Worm (Caenorhabditis elegans): ENCODE measurements around the gene C40H1.8.
A peak's percentile ranks its signal among the peaks of the same experiment; 100 is the strongest.

Gene C40H1.8

ce11 chrIII:9306596-9306995, 7.9 kb upstream of the C40H1.8 start, which contains the start of gene srx-45:
srx-45 (minus strand) TSS chrIII:9306696.
- TF ChIP-seq K02D7.2 (tag; optimal IDR thresholded peaks at IDR 0.05) (no peak), gmeb-2 (tag; optimal IDR thresholded peaks at IDR 0.05) (no peak), hlh-30 (tag; optimal IDR thresholded peaks at IDR 0.05; ENCODE audit: insufficient read depth) (no peak), lim-6 (tag; optimal IDR thresholded peaks at IDR 0.05) (no peak), C08G9.2 (tag; optimal IDR thresholded peaks at IDR 0.05) (no peak), elt-2 (tag; optimal IDR thresholded peaks at IDR 0.05) (no peak), tbx-2 (tag; optimal IDR thresholded peaks at IDR 0.05) (no peak), syd-9 (tag; optimal IDR thresholded peaks at IDR 0.05) (no peak), nfya-1 (tag; optimal IDR thresholded peaks at IDR 0.05) (no peak), ceh-34 (tag; optimal IDR thresholded peaks at IDR 0.05) (no peak), rnt-1 (tag; optimal IDR thresholded peaks at IDR 0.05) (no peak), ceh-22 (tag; optimal IDR thresholded peaks at IDR 0.05) (no peak)

ce11 chrIII:9309840-9310239, 4.7 kb upstream of the C40H1.8 start:
- TF ChIP-seq ceh-48 (tag; optimal IDR thresholded peaks at IDR 0.05): no peak
- TF ChIP-seq ceh-14 (tag; optimal IDR thresholded peaks at IDR 0.05): peak; percentile 29

ce11 chrIII:9315180-9315579, 663 bp downstream of the C40H1.8 start:
- TF ChIP-seq pax-1 (tag; optimal IDR thresholded peaks at IDR 0.05) (no peak), hlh-13 (GFP tag; optimal IDR thresholded peaks at IDR 0.05) (no peak), sox-2 (GFP tag; IDR thresholded peaks at IDR 0.05) (no peak), ceh-2 (tag; optimal IDR thresholded peaks at IDR 0.05) (no peak), lin-11 (tag; optimal IDR thresholded peaks at IDR 0.05) (no peak), unc-55 (GFP tag; optimal IDR thresholded peaks at IDR 0.05) (no peak), ceh-19 (GFP tag; optimal IDR thresholded peaks at IDR 0.05) (no peak), ceh-48 (tag; optimal IDR thresholded peaks at IDR 0.05) (no peak), unc-86 (tag; optimal IDR thresholded peaks at IDR 0.05) (no peak), pha-2 (tag; optimal IDR thresholded peaks at IDR 0.05) (no peak)

- no peak for TF ChIP-seq pag-3 (tag; optimal IDR thresholded peaks at IDR 0.05; ENCODE audit: borderline replicate concordance)
- TF ChIP-seq ttx-3 (tag; optimal IDR thresholded peaks at IDR 0.05): no peak
These were observed 3.1 kb downstream of the C40H1.8 start for ce11 chrIII:9317601-9318000.

ce11 chrIII:9319641-9320040, 5.1 kb downstream of the C40H1.8 start, which contains the start of gene C40H1.9:
C40H1.9 (plus strand) TSS chrIII:9319941.
- TF ChIP-seq ahr-1 (tag; optimal IDR thresholded peaks at IDR 0.05): no peak

ce11 chrIII:9322010-9322409, 7.5 kb downstream of the C40H1.8 start, which contains the start of gene cpb-1:
cpb-1 (plus strand) TSS chrIII:9322310.
- TF ChIP-seq ceh-48 (tag; optimal IDR thresholded peaks at IDR 0.05) (no peak), ceh-31 (tag; optimal IDR thresholded peaks at IDR 0.05) (no peak), ceh-45 (GFP tag; IDR thresholded peaks at IDR 0.05) (no peak)

- TF ChIP-seq ceh-9 (tag; optimal IDR thresholded peaks at IDR 0.05): no peak
- no peak for TF ChIP-seq ceh-6 (GFP tag; optimal IDR thresholded peaks at IDR 0.05)
- no peak for TF ChIP-seq hlh-6 (tag; optimal IDR thresholded peaks at IDR 0.05)
- TF ChIP-seq rnt-1 (tag; optimal IDR thresholded peaks at IDR 0.05): no peak
- TF ChIP-seq ahr-1 (tag; optimal IDR thresholded peaks at IDR 0.05): no peak
- no peak for TF ChIP-seq ama-1 (optimal IDR thresholded peaks at IDR 0.05)
- no peak for TF ChIP-seq fkh-10 (GFP tag; optimal IDR thresholded peaks at IDR 0.05)
- no peak for TF ChIP-seq ceh-14 (tag; optimal IDR thresholded peaks at IDR 0.05)
- TF ChIP-seq ceh-31 (tag; optimal IDR thresholded peaks at IDR 0.05): no peak
- TF ChIP-seq F13H6.1 (tag; optimal IDR thresholded peaks at IDR 0.05): no peak
- no peak for TF ChIP-seq tbx-7 (tag; optimal IDR thresholded peaks at IDR 0.05)
- TF ChIP-seq ceh-19 (GFP tag; optimal IDR thresholded peaks at IDR 0.05): no peak
- no peak for TF ChIP-seq dve-1 (tag; optimal IDR thresholded peaks at IDR 0.05)
- TF ChIP-seq lim-6 (tag; optimal IDR thresholded peaks at IDR 0.05): no peak
- no peak for TF ChIP-seq T23F11.4 (GFP tag; optimal IDR thresholded peaks at IDR 0.05)
- no peak for TF ChIP-seq pag-3 (tag; optimal IDR thresholded peaks at IDR 0.05; ENCODE audit: borderline replicate concordance)
- TF ChIP-seq npax-4 (tag; optimal IDR thresholded peaks at IDR 0.05): no peak
- TF ChIP-seq nhr-11 (tag; optimal IDR thresholded peaks at IDR 0.05): no peak
These were observed 10.2 kb downstream of the C40H1.8 start, which contains the start of gene C40H1.7 for ce11 chrIII:9324724-9325123. C40H1.7 (plus strand) TSS chrIII:9325024.

Measured in whole organism, late embryonic.